Worm (Caenorhabditis elegans): ENCODE measurements around the gene C27C12.1.

Gene C27C12.1

ce11 chrX:14804706-14805105, 48.9 kb downstream of the C27C12.1 start (continued):
- TF ChIP-seq zim-3 (tag; optimal IDR thresholded peaks at IDR 0.05) (peak; percentile 58), atf-7 (tag; optimal IDR thresholded peaks at IDR 0.05) (peak; percentile 35), bed-2 (GFP tag; IDR thresholded peaks at IDR 0.05) (no peak), ztf-25 (GFP tag; IDR thresholded peaks at IDR 0.05) (peak; percentile 79; the same call in 1 of the 2 replicates), ztf-26 (tag; optimal IDR thresholded peaks at IDR 0.05) (peak; percentile 42), let-607 (tag; optimal IDR thresholded peaks at IDR 0.05) (peak in 1 of 2 experiments; percentile 59), madf-3 (GFP tag; IDR thresholded peaks at IDR 0.05) (peak; percentile 86), ztf-28 (GFP tag; IDR thresholded peaks at IDR 0.05) (0 out of 2 replicates have a peak, but pooled peaks have one; percentile 79), him-1 (tag; optimal IDR thresholded peaks at IDR 0.05) (peak; percentile 83), ztf-22 (GFP tag; optimal IDR thresholded peaks at IDR 0.05) (no peak), lsl-1 (GFP tag; optimal IDR thresholded peaks at IDR 0.05) (peak; percentile 4), lin-40 (tag; optimal IDR thresholded peaks at IDR 0.05) (peak; percentile 55), bed-1 (GFP tag; IDR thresholded peaks at IDR 0.05) (0 out of 2 replicates have a peak, but pooled peaks have one; percentile 58), cebp-1 (GFP tag; IDR thresholded peaks at IDR 0.05) (0 out of 2 replicates have a peak, but pooled peaks have one; percentile 54), cebp-1 (tag; optimal IDR thresholded peaks at IDR 0.05) (no peak), ceh-27 (GFP tag; optimal IDR thresholded peaks at IDR 0.05) (peak; percentile 49), hrde-1 (tag; optimal IDR thresholded peaks at IDR 0.05; ENCODE audit: borderline replicate concordance) (peak; percentile 55), F49E8.2 (tag; optimal IDR thresholded peaks at IDR 0.05; ENCODE audit: insufficient read depth) (no peak), D2030.7 (GFP tag; IDR thresholded peaks at IDR 0.05) (0 out of 2 replicates have a peak, but pooled peaks have one; percentile 36), rec-8 (tag; optimal IDR thresholded peaks at IDR 0.05) (peak; percentile 70 to 74), die-1 (tag; optimal IDR thresholded peaks at IDR 0.05) (peak; percentile 87), mxl-1 (tag; optimal IDR thresholded peaks at IDR 0.05) (peak; percentile 69), nhr-120 (GFP tag; IDR thresholded peaks at IDR 0.05) (peak; percentile 91), pha-4 (tag; optimal IDR thresholded peaks at IDR 0.05) (no peak), fkh-3 (tag; optimal IDR thresholded peaks at IDR 0.05) (no peak), hlh-12 (tag; optimal IDR thresholded peaks at IDR 0.05) (peak; percentile 57), madf-8 (GFP tag; conservative IDR thresholded peaks at IDR 0.05) (no peak), madf-6 (GFP tag; IDR thresholded peaks at IDR 0.05) (peak; percentile 63; the same call in 1 of the 2 replicates), B0035.1 (tag; optimal IDR thresholded peaks at IDR 0.05) (peak; percentile 31), Y56A3A.18 (GFP tag; IDR thresholded peaks at IDR 0.05) (no peak; the same call in 1 of the 2 replicates), snpc-1.1 (tag; optimal IDR thresholded peaks at IDR 0.05; ENCODE audit: insufficient read depth) (peak; percentile 59), Y79H2A.3 (GFP tag; conservative IDR thresholded peaks at IDR 0.05) (0 out of 2 replicates have a peak, but pooled peaks have one; percentile 42), mcd-1 (GFP tag; IDR thresholded peaks at IDR 0.05) (no peak; the same call in 1 of the 2 replicates), F57A8.1 (GFP tag; optimal IDR thresholded peaks at IDR 0.05) (no peak), akir-1 (GFP tag; optimal IDR thresholded peaks at IDR 0.05) (peak; percentile 65), nhr-90 (tag; optimal IDR thresholded peaks at IDR 0.05) (peak; percentile 80), nfya-2 (GFP tag; IDR thresholded peaks at IDR 0.05) (no peak), B0261.1 (tag; optimal IDR thresholded peaks at IDR 0.05) (peak; percentile 88), lag-1 (GFP tag; IDR thresholded peaks at IDR 0.05) (no peak), F52B5.7 (tag; optimal IDR thresholded peaks at IDR 0.05) (peak; percentile 74), repo-1 (tag; optimal IDR thresholded peaks at IDR 0.05) (peak; percentile 83), aptf-2 (GFP tag; conservative IDR thresholded peaks at IDR 0.05) (0 out of 2 replicates have a peak, but pooled peaks have one; percentile 42), chd-7 (tag; optimal IDR thresholded peaks at IDR 0.05) (peak; percentile 66), ztf-18 (tag; optimal IDR thresholded peaks at IDR 0.05) (peak; percentile 67), somi-1 (GFP tag; optimal IDR thresholded peaks at IDR 0.05) (peak; percentile 9), lin-26 (GFP tag; IDR thresholded peaks at IDR 0.05) (peak; percentile 95; the same call in 1 of the 2 replicates), madf-10 (tag; optimal IDR thresholded peaks at IDR 0.05) (peak; percentile 19)
